Worm (Caenorhabditis elegans) whole organism, L4 larva: ENCODE results near the gene nhr-226.
"Not testable (repeated sequence)": the region's sequence is repeated elsewhere in the genome, so short reads cannot be mapped to it uniquely, and the experiment has no call there.

Experiments
- ama-1 ChIP-seq: fragments of 150-350 bp; optimal IDR thresholded peaks from 2 replicates; lab custom pipeline; 2014; ENCODE audit warnings: inconsistent platforms, mixed read lengths
- ceh-82 ChIP-seq: sonication (generic microtip); optimal IDR thresholded peaks from 2 replicates; lab custom pipeline; 2017; ENCODE audit warnings: missing biosample characterization, missing genetic modification characterization
- lir-3 ChIP-seq: sonication (generic microtip); optimal IDR thresholded peaks from 2 replicates; lab custom pipeline; 2016; ENCODE audit warnings: mild to moderate bottlenecking, missing genetic modification characterization, missing compliant biosample characterization
- nhr-28 ChIP-seq: fragments of 150-350 bp; optimal IDR thresholded peaks from 2 replicates; lab custom pipeline; 2014; ENCODE audit warnings: missing biosample characterization, missing genetic modification characterization
- unc-39 ChIP-seq: sonication (generic microtip); optimal IDR thresholded peaks from 2 replicates; lab custom pipeline; 2017; ENCODE audit warnings: missing biosample characterization, missing genetic modification characterization

ce11 chrV:2332837-2333236 lies 38.2 kb downstream of the nhr-226 start:
- TF ChIP-seq nhr-28 (tag; lab: Kevin White, UChicago); unc-39 (tag; lab: Kevin White, UChicago); ama-1 (lab: Kevin White, UChicago); lir-3 (tag; lab: Kevin White, UChicago); ceh-82: not testable (repeated sequence)
